Worm (Caenorhabditis elegans) whole organism, L1 larva: ENCODE results near the gene F54H12.2.
"Not testable (repeated sequence)": the region's sequence is repeated elsewhere in the genome, so short reads cannot be mapped to it uniquely, and the experiment has no call there.

Source experiments
- C34B4.2 ChIP-seq: sonication (generic microtip); optimal IDR thresholded peaks from 2 replicates; lab custom pipeline; 2017; ENCODE audit warnings: mild to moderate bottlenecking, missing genetic modification characterization, missing compliant biosample characterization
- aha-1 ChIP-seq: fragments of 150-350 bp; optimal IDR thresholded peaks from 2 replicates; lab custom pipeline; 2014; ENCODE audit warnings: missing biosample characterization, missing genetic modification characterization
- alr-1 ChIP-seq: fragments of 200-800 bp; sonication (Bioruptor generic); optimal IDR thresholded peaks from 2 replicates; lab custom pipeline; 2018; ENCODE audit warnings: borderline replicate concordance, mild to moderate bottlenecking, missing genetic modification characterization, missing compliant biosample characterization
- aly-2 ChIP-seq: fragments of 150-350 bp; optimal IDR thresholded peaks from 2 replicates; lab custom pipeline; 2014; ENCODE audit warnings: missing biosample characterization, missing genetic modification characterization
- blmp-1 ChIP-seq: fragments of 150-350 bp; optimal IDR thresholded peaks from 2 replicates; lab custom pipeline; 2014; ENCODE audit warnings: missing biosample characterization, missing genetic modification characterization
- ceh-82 ChIP-seq, 3 experiments: fragments of 150-350 bp in 1 of 3; sonication (generic microtip) in 2 of 3; optimal IDR thresholded peaks; 2 replicates each; lab custom pipeline; 2014 to 2017; ENCODE audit warnings: missing biosample characterization in 3 of 3, missing genetic modification characterization in 3 of 3
- dpl-1 ChIP-seq, 3 experiments: fragments of 150-350 bp in 2 of 3; sonication (generic microtip) in 1 of 3; optimal IDR thresholded peaks; 2 replicates each; lab custom pipeline; 2014 to 2017; ENCODE audit warnings: missing biosample characterization in 3 of 3, missing genetic modification characterization in 3 of 3, missing genetic modification reagents in 3 of 3
- efl-1 ChIP-seq, 4 experiments: fragments of 150-350 bp; optimal IDR thresholded peaks in 3 of 4; peaks in 1 of 4; 1 replicate in 1 of 4; 2 replicates in 3 of 4; lab custom pipeline; 2014; ENCODE audit warnings: missing biosample characterization in 2 of 4, missing genetic modification characterization in 2 of 4, missing genetic modification reagents in 2 of 4
- efl-3 ChIP-seq: fragments of 200-800 bp; sonication (Bioruptor generic); optimal IDR thresholded peaks from 2 replicates; lab custom pipeline; 2018; ENCODE audit warnings: mild to moderate bottlenecking, missing genetic modification characterization, missing compliant biosample characterization
- egl-13 ChIP-seq: sonication (generic microtip); optimal IDR thresholded peaks from 2 replicates; lab custom pipeline; 2016; ENCODE audit warnings: missing genotype, missing genetic modification reagents, missing genetic modification characterization, missing compliant biosample characterization
- elt-2 ChIP-seq: sonication (generic microtip); optimal IDR thresholded peaks from 2 replicates; lab custom pipeline; 2016; ENCODE audit warnings: missing genetic modification characterization, mild to moderate bottlenecking, inconsistent platforms, missing compliant biosample characterization, missing genetic modification reagents
- fkh-4 ChIP-seq: sonication (generic microtip); optimal IDR thresholded peaks from 2 replicates; lab custom pipeline; 2016; ENCODE audit warnings: missing compliant biosample characterization, missing genetic modification characterization, borderline replicate concordance
- grh-1 ChIP-seq: fragments of 200-800 bp; sonication (Bioruptor generic); IDR thresholded peaks from 2 replicates; pipeline ENCODE4 v1.3.6; 2022; ENCODE audit warnings: missing genetic modification reagents, missing genetic modification characterization, missing compliant biosample characterization
- hlh-17 ChIP-seq: fragments of 200-800 bp; sonication (Bioruptor generic); optimal IDR thresholded peaks from 2 replicates; lab custom pipeline; 2018; ENCODE audit warnings: missing genetic modification characterization, mild to moderate bottlenecking, missing compliant biosample characterization, moderate library complexity, borderline replicate concordance
- jun-1 ChIP-seq: fragments of 150-350 bp; optimal IDR thresholded peaks from 2 replicates; lab custom pipeline; 2014; ENCODE audit warnings: missing biosample characterization, missing genetic modification reagents, missing genetic modification characterization
- lin-14 ChIP-seq: fragments of 200-800 bp; sonication (Bioruptor generic); optimal IDR thresholded peaks from 2 replicates; lab custom pipeline; 2018; ENCODE audit warnings: mild to moderate bottlenecking, missing genetic modification characterization, moderate library complexity, missing compliant biosample characterization
- lsy-2 ChIP-seq, 2 experiments: fragments of 150-350 bp; optimal IDR thresholded peaks; 2 replicates each; lab custom pipeline; 2014; ENCODE audit warnings: missing biosample characterization in 2 of 2, missing genetic modification characterization in 2 of 2
- mab-9 ChIP-seq: fragments of 200-800 bp; sonication (Bioruptor generic); IDR thresholded peaks from 2 replicates; pipeline ENCODE4 v1.3.6; 2022; ENCODE audit warnings: missing genetic modification reagents, missing genetic modification characterization, missing compliant biosample characterization
- mef-2 ChIP-seq: fragments of 150-350 bp; optimal IDR thresholded peaks from 2 replicates; lab custom pipeline; 2014; ENCODE audit warnings: missing biosample characterization, missing genetic modification characterization
- nhr-20 ChIP-seq: sonication (generic microtip); optimal IDR thresholded peaks from 2 replicates; lab custom pipeline; 2016; ENCODE audit warnings: mild to moderate bottlenecking, missing genetic modification characterization, missing compliant biosample characterization
- nhr-237 ChIP-seq: fragments of 150-350 bp; optimal IDR thresholded peaks from 2 replicates; lab custom pipeline; 2014; ENCODE audit warnings: missing biosample characterization, missing genetic modification characterization
- nhr-28 ChIP-seq: fragments of 150-350 bp; optimal IDR thresholded peaks from 2 replicates; lab custom pipeline; 2014; ENCODE audit warnings: missing biosample characterization, missing genetic modification characterization
- nhr-47 ChIP-seq: sonication (generic microtip); optimal IDR thresholded peaks from 2 replicates; lab custom pipeline; 2016; ENCODE audit warnings: mild to moderate bottlenecking, missing genetic modification characterization, moderate library complexity, missing compliant biosample characterization
- nhr-76 ChIP-seq: sonication (generic microtip); optimal IDR thresholded peaks from 2 replicates; lab custom pipeline; 2017; ENCODE audit warnings: missing biosample characterization, missing genetic modification characterization
- nhr-77 ChIP-seq: fragments of 150-350 bp; optimal IDR thresholded peaks from 2 replicates; lab custom pipeline; 2014; ENCODE audit warnings: missing biosample characterization, missing genetic modification characterization
- pqm-1 ChIP-seq: sonication (generic microtip); optimal IDR thresholded peaks from 3 replicates; lab custom pipeline; 2017; ENCODE audit warnings: missing biosample characterization, missing genetic modification characterization
- rnt-1 ChIP-seq: sonication (generic microtip); optimal IDR thresholded peaks from 2 replicates; lab custom pipeline; 2016; ENCODE audit warnings: mild to moderate bottlenecking, missing genetic modification characterization, moderate library complexity, missing compliant biosample characterization
- skn-1 ChIP-seq: fragments of 150-350 bp; optimal IDR thresholded peaks from 2 replicates; lab custom pipeline; 2014; ENCODE audit warnings: missing biosample characterization, missing genetic modification characterization
- snpc-4 ChIP-seq: fragments of 150-350 bp; optimal IDR thresholded peaks from 2 replicates; lab custom pipeline; 2014; ENCODE audit warnings: missing biosample characterization, missing genetic modification characterization
- snu-23 ChIP-seq: sonication (generic microtip); optimal IDR thresholded peaks from 2 replicates; lab custom pipeline; 2016; ENCODE audit warnings: missing genetic modification characterization, missing compliant biosample characterization
- sox-4 ChIP-seq: sonication (generic microtip); optimal IDR thresholded peaks from 2 replicates; lab custom pipeline; 2016; ENCODE audit warnings: missing genetic modification characterization, missing compliant biosample characterization
- sptf-1 ChIP-seq: fragments of 150-350 bp; optimal IDR thresholded peaks from 2 replicates; lab custom pipeline; 2014; ENCODE audit warnings: missing biosample characterization, missing genetic modification characterization
- swsn-7 ChIP-seq: sonication (generic microtip); optimal IDR thresholded peaks from 2 replicates; lab custom pipeline; 2016; ENCODE audit warnings: missing genetic modification characterization, missing compliant biosample characterization
- unc-130 ChIP-seq: fragments of 150-350 bp; optimal IDR thresholded peaks from 2 replicates; lab custom pipeline; 2017; ENCODE audit warnings: missing biosample characterization, missing genetic modification characterization, inconsistent platforms
- unc-30 ChIP-seq: sonication (generic microtip); optimal IDR thresholded peaks from 2 replicates; lab custom pipeline; 2017; ENCODE audit warnings: missing biosample characterization, missing genetic modification characterization
- unc-62 ChIP-seq: fragments of 150-350 bp; optimal IDR thresholded peaks from 2 replicates; lab custom pipeline; 2014; ENCODE audit warnings: missing biosample characterization, missing genetic modification reagents, missing genetic modification characterization
- unc-86 ChIP-seq: sonication (generic microtip); optimal IDR thresholded peaks from 2 replicates; lab custom pipeline; 2016; ENCODE audit warnings: missing genetic modification characterization, missing compliant biosample characterization
- vab-15 ChIP-seq: sonication (generic microtip); optimal IDR thresholded peaks from 2 replicates; lab custom pipeline; 2017; ENCODE audit warnings: missing genotype, mild to moderate bottlenecking, missing genetic modification characterization, missing compliant biosample characterization
- ztf-4 ChIP-seq: fragments of 150-350 bp; optimal IDR thresholded peaks from 2 replicates; lab custom pipeline; 2014; ENCODE audit warnings: missing biosample characterization, missing genetic modification characterization

Gene F54H12.2

DNA sequence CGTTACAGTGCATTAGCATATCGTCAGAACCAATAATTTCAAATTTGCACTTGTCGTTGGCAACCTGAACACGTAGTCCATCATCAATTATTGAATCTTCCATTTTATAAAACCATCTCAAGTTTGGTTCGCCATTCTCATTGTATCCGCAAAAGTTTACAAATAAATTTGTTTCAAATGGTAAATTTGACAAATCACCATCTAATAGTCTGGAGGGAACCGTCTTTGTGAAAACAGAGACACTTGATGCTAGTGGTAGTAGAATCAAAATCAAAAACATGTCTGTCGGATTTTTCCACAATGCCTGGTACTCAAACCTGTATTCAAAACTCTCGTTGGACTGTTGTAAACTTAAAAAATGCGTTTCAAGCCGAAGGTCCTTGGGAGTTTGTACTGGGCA lies at the start of gene F54H12.2:
Gene F54H12.2, plus strand, starts transcription at position 301 of the 400 bp plus-strand sequence.
- TF ChIP-seq lsy-2 (tag; optimal IDR thresholded peaks at IDR 0.05; lab: Kevin White, UChicago); mab-9 (GFP tag; lab: Robert Waterston, UW); unc-86 (tag; lab: Kevin White, UChicago): not testable (repeated sequence)

- TF ChIP-seq snpc-4 (tag; lab: Kevin White, UChicago) (no peak), elt-2 (tag; lab: Kevin White, UChicago) (no peak), grh-1 (no peak), egl-13 (tag; lab: Kevin White, UChicago) (no peak)
These were observed 46.7 kb upstream of the F54H12.2 start, which contains the start of gene gly-3 for ce11 chrIII:7917667-7918066. gly-3 (minus strand) TSS chrIII:7917767.

ce11 chrIII:7919823-7920222 lies 44.6 kb upstream of the F54H12.2 start, which contains the start of gene C29E4.14:
C29E4.14 (plus strand) TSS chrIII:7920123.
- TF ChIP-seq ceh-82 (tag; optimal IDR thresholded peaks at IDR 0.05; lab: Kevin White, UChicago) (no peak), rnt-1 (no peak), mef-2 (no peak), nhr-47 (no peak), efl-1 (optimal IDR thresholded peaks at IDR 0.05; lab: Kevin White, UChicago) (no peak), efl-1 (GFP tag; optimal IDR thresholded peaks at IDR 0.05 in 1 of 2; lab: Kevin White, UChicago) (no peak), skn-1 (tag; lab: Kevin White, UChicago) (no peak), C34B4.2 (tag; lab: Kevin White, UChicago) (no peak), nhr-237 (tag; lab: Kevin White, UChicago) (no peak), pqm-1 (tag; lab: Kevin White, UChicago) (no peak), dpl-1 (GFP tag; optimal IDR thresholded peaks at IDR 0.05; lab: Kevin White, UChicago) (no peak), unc-30 (no peak), swsn-7 (tag; lab: Kevin White, UChicago) (no peak), egl-13 (tag; lab: Kevin White, UChicago) (no peak), sptf-1 (tag; lab: Kevin White, UChicago) (no peak), nhr-77 (tag; lab: Kevin White, UChicago) (no peak), snpc-4 (tag; lab: Kevin White, UChicago) (no peak), nhr-76 (tag; lab: Kevin White, UChicago) (no peak)

- TF ChIP-seq lin-14 (GFP tag; lab: Kevin White, UChicago) (no peak), C34B4.2 (tag; lab: Kevin White, UChicago) (no peak), ztf-4 (tag; lab: Kevin White, UChicago) (no peak), nhr-20 (tag; lab: Kevin White, UChicago) (no peak), sox-4 (tag; lab: Kevin White, UChicago) (no peak), aha-1 (tag; lab: Kevin White, UChicago) (no peak), fkh-4 (tag; lab: Kevin White, UChicago) (no peak), aly-2 (tag; lab: Kevin White, UChicago) (no peak), egl-13 (tag; lab: Kevin White, UChicago) (no peak), mef-2 (no peak), unc-30 (no peak), unc-62 (no peak), skn-1 (tag; lab: Kevin White, UChicago) (no peak), hlh-17 (no peak)
These were observed 42.2 kb upstream of the F54H12.2 start, which contains the start of gene C29E4.17 for ce11 chrIII:7922207-7922606. C29E4.17 (plus strand) TSS chrIII:7922507.

- TF ChIP-seq efl-3 (GFP tag; lab: Kevin White, UChicago) (no peak), fkh-4 (tag; lab: Kevin White, UChicago) (no peak), alr-1 (tag; lab: Kevin White, UChicago) (no peak), jun-1 (tag; lab: Kevin White, UChicago) (no peak), mef-2 (no peak), snu-23 (GFP tag; lab: Kevin White, UChicago) (no peak), mab-9 (GFP tag; lab: Robert Waterston, UW) (no peak), vab-15 (tag; lab: Kevin White, UChicago) (no peak), nhr-28 (tag; lab: Kevin White, UChicago) (no peak), unc-130 (no peak), blmp-1 (tag; lab: Kevin White, UChicago) (no peak), C34B4.2 (tag; lab: Kevin White, UChicago) (no peak)
These were observed 39.6 kb upstream of the F54H12.2 start, which contains the start of gene tag-250 for ce11 chrIII:7924821-7925220. tag-250 (minus strand) TSS chrIII:7924921.
